Worm (Caenorhabditis elegans): ENCODE results near the gene T10B5.8.

ce11 chrV:1803043-1803442 lies 38.8 kb upstream of the T10B5.8 start, which contains the start of gene srt-41:
- TF ChIP-seq W03F9.2 (tag; optimal IDR thresholded peaks at IDR 0.05) (no peak), him-1 (tag; optimal IDR thresholded peaks at IDR 0.05) (no peak), dao-5 (tag; optimal IDR thresholded peaks at IDR 0.05) (no peak)
